Worm (Caenorhabditis elegans) whole organism, L1 larva: ENCODE results near the gene Y82E9BR.3.

Source experiments
- fkh-10 ChIP-seq: sonication (generic microtip); optimal IDR thresholded peaks from 2 replicates; lab custom pipeline; 2017; ENCODE audit warnings: missing biosample characterization, missing genetic modification reagents, missing genetic modification characterization
- fos-1 ChIP-seq: fragments of 150-350 bp; optimal IDR thresholded peaks from 2 replicates; lab custom pipeline; 2014; ENCODE audit warnings: missing biosample characterization, missing genetic modification characterization
- lsy-2 ChIP-seq, 2 experiments: fragments of 150-350 bp; optimal IDR thresholded peaks; 2 replicates each; lab custom pipeline; 2014; ENCODE audit warnings: missing biosample characterization in 2 of 2, missing genetic modification characterization in 2 of 2
- mep-1 ChIP-seq: fragments of 150-350 bp; optimal IDR thresholded peaks from 2 replicates; lab custom pipeline; 2014; ENCODE audit warnings: missing biosample characterization, missing genetic modification characterization
- nhr-237 ChIP-seq: fragments of 150-350 bp; optimal IDR thresholded peaks from 2 replicates; lab custom pipeline; 2014; ENCODE audit warnings: missing biosample characterization, missing genetic modification characterization
- tbx-2 ChIP-seq: sonication (generic microtip); optimal IDR thresholded peaks from 2 replicates; lab custom pipeline; 2016; ENCODE audit warnings: missing genetic modification characterization, missing compliant biosample characterization
- zag-1 ChIP-seq: fragments of 150-350 bp; optimal IDR thresholded peaks from 2 replicates; lab custom pipeline; 2014; ENCODE audit warnings: missing biosample characterization, missing genetic modification characterization

- TF ChIP-seq fkh-10 (GFP tag; lab: Kevin White, UChicago) (no peak), nhr-237 (no peak), fos-1 (tag; lab: Kevin White, UChicago) (no peak), tbx-2 (no peak), lsy-2 (tag; optimal IDR thresholded peaks at IDR 0.05; lab: Kevin White, UChicago) (no peak), mep-1 (tag; lab: Kevin White, UChicago) (no peak), zag-1 (tag; lab: Kevin White, UChicago) (no peak)
These were observed 1.9 kb upstream of the Y82E9BR.3 start, which contains the start of gene elc-1 for ce11 chrIII:1417090-1417489.
